Fruit fly (Drosophila melanogaster) whole organism, larva: Measurements from ENCODE around the gene mtTFB1.

Experiments used
- noc ChIP-seq: fragments of 200-800 bp; sonication (Bioruptor generic); optimal IDR thresholded peaks from 3 replicates; lab custom pipeline; 2019; ENCODE audit warnings: missing biosample characterization, mild to moderate bottlenecking, missing genetic modification characterization, moderate library complexity

Gene mtTFB1

dm6 chr3L:11708633-11709116, at the start of gene mtTFB1, which contains the start of gene Ccdc56:
Gene mtTFB1 (plus strand): TSS chr3L:11708979.
Gene Ccdc56 (plus strand): TSS chr3L:11708979.
- no peak for TF ChIP-seq noc (tag; lab: Kevin White, UChicago)

DNA sequence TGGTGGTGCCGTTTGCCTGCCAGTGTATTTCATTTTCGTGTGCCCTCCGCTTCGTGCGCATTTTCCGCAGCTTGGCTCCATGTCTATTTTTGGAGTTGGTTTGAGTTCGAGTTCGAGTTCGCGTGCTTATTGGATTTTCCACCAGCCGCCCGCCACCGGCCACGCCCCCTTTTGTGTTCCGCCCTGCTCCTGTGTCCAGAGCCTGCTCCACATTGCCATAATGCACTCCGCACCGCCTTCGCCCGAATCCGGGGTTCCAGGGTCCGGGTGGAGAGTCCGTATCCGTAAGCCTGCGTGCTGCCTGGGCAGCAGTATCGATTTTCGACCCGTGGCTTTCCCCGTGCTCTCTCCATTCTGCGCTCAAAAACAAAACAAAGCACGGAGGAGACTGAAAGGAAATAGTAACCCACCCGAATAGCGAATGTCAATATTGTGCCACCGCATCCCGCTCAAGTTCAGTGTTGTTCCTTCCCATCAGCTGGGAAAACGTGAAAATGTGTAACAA, 30.4 kb upstream of the mtTFB1 start:
- TF ChIP-seq noc (tag; lab: Kevin White, UChicago), result no peak

DNA sequence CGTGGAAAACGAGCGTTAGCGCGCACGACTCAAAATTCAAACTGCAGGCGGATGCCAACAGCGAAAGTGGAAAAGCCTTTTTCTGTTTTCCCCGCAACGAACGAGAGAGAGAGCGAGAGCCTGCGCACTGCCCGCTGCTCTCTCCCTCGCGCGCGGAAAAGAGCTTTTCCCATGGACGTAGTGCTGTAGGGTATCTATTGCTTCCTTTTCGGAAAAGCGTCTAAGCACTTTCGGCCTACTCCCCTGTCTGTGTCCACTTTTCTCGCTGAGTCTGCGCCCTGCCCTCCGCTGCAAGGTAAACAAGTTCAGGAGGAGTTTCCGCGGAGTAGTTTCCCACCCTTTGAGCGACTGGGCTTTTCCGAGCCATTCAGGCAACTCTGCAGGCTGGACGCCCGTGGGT, 28.5 kb upstream of the mtTFB1 start, which contains the start of gene CG32085:
Gene CG32085, minus strand, starts transcription at position 47 of the 400 bp plus-strand sequence.
- TF ChIP-seq noc (tag; lab: Kevin White, UChicago), result no peak

- TF ChIP-seq noc (tag; lab: Kevin White, UChicago), result no peak
These were observed 27.0 kb upstream of the mtTFB1 start, which contains the start of gene TfIIEalpha for dm6 chr3L:11681794-11682193. Gene TfIIEalpha (plus strand): TSS chr3L:11682038.

DNA sequence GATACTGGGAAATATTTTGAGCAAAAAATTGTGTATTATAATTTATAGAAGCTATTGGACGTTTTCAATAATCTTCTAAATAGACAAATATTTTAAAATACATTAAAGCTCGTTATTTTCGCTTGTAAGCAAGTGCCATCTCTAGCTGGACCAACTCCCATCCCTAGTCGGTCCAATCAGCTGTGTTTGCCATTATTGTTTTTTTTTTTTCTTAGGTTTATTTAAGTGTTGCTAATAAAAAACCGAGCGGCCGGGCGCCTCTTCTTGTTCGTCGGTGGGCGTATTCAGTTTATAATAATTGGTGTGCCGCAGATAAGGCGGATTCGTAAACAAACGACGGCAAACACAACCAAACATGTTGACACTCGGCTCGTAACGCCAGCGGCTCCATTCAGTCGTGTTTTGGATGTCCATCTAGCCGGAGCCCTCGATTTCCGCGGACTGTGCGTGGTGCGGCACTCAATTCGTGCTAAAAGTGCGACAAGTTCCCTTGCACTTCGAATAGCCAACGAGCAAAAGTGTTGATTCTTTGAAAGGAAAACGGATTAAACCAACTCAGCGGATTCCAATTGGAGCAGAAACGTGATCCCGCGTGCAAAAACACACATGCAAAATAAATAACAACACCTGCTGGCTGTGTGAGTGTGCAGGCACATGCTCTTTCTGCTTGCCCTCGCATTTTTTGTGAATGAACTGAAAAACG, 24.8 kb upstream of the mtTFB1 start, which contains the start of gene Sugb:
Gene Sugb, plus strand, starts transcription at position 162 of the 703 bp plus-strand sequence.
- TF ChIP-seq noc (tag; lab: Kevin White, UChicago), result peak; percentile 72

dm6 chr3L:11684522-11684851, 24.3 kb upstream of the mtTFB1 start:
- TF ChIP-seq noc (tag; lab: Kevin White, UChicago), result no peak

DNA sequence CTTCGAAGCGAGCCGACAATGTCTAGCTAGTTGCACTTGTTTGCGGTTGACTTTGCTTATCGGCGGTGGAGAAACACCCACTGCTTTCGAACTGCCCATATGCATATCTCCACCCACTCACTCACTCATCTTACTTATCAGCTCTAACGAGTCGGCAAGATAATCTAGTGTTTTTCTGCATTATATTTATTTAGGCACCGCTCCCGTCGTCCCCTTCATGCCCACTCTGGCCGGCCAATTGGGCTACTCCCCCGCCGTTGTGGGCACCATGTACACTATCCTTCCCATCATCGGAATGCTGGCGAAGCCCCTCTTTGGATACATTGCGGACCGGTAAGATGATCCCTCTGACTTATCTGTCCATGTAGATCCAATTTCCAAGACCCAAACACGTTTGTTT, 22.9 kb upstream of the mtTFB1 start:
- no peak for TF ChIP-seq noc (tag; lab: Kevin White, UChicago)

- no peak for TF ChIP-seq noc (tag; lab: Kevin White, UChicago)
These were observed 18.8 kb upstream of the mtTFB1 start for dm6 chr3L:11689832-11690602.

- no peak for TF ChIP-seq noc (tag; lab: Kevin White, UChicago)
These were observed 17.5 kb upstream of the mtTFB1 start, which contains the start of the genes Pldn and CG14135 for dm6 chr3L:11691203-11691797. Gene Pldn (minus strand): TSS chr3L:11691399. Gene CG14135 (plus strand): TSS chr3L:11691571.

DNA sequence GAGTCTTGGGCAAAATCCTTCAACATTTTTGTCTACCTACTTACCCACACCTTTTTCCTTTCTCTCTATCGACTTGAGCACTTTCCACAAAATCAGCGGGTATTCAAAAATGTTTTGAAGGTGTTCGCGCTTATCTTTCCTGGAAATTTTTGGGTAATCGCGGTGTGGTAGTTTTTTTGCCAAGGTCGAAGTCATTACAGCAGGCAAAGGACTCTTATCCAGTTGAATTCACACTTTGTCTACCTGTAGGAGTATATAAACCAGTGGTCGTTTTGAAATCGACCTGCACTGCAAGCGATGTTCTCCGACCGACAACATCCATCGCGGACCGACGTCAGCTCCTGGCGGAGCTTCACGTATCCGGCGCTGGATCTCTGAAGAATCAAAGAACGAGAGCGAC, 15.9 kb upstream of the mtTFB1 start:
- TF ChIP-seq noc (tag; lab: Kevin White, UChicago), result no peak

DNA sequence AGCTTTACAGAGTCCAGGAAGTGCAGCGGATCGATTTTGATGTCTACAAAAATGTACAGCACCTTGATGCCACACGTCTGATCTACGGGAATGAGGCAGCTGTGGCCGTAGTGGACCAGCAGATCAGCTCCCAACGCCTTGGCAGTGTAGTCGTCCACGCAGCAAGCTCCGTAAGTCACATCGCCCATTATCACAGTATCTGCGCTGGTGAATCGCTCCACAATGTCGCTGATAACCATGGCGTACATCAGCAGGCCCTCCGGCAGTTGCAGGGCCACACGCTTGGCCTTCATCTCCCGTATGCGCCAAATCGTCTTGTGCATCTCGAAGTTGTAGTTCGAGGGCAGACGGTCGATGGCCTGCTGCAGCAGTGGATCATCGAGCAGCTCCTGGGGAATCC, 13.7 kb upstream of the mtTFB1 start:
- no peak for TF ChIP-seq noc (tag; lab: Kevin White, UChicago)

dm6 chr3L:11695827-11696226, 13.0 kb upstream of the mtTFB1 start:
- no peak for TF ChIP-seq noc (tag; lab: Kevin White, UChicago)

dm6 chr3L:11696294-11697116, 12.3 kb upstream of the mtTFB1 start, which contains the start of gene Dph1:
Gene Dph1 (minus strand): TSS chr3L:11696963.
- peak; percentile 65 for TF ChIP-seq noc (tag; lab: Kevin White, UChicago)

DNA sequence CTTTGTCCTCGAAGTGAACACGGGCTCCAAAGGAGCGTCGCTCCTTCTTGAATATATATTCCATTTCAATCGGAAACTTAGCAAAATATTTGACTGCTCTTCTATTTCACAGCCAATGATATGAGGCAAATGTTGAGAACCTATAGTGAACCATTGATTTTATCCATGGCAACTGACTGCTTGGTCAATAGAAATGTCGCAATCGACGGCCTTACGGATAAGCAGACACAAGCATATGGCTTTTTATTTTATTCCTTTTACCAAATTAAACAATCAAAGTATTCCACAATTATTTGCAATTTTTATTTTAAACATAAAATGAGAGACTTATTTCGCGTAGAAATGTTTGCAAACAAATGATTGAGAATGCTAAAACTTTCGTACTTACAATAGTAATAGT, 9.6 kb upstream of the mtTFB1 start, which contains the start of gene Dnai2:
Gene Dnai2, minus strand, starts transcription at position 101 of the 400 bp plus-strand sequence.
- TF ChIP-seq noc (tag; lab: Kevin White, UChicago), result no peak

dm6 chr3L:11701649-11702048, 7.1 kb upstream of the mtTFB1 start:
- no peak for TF ChIP-seq noc (tag; lab: Kevin White, UChicago)
